Fruit fly (Drosophila melanogaster): ENCODE data around the gene CG9121.
A peak's percentile ranks its signal among the peaks of the same experiment; 100 is the strongest.

CG9121 gene

DNA sequence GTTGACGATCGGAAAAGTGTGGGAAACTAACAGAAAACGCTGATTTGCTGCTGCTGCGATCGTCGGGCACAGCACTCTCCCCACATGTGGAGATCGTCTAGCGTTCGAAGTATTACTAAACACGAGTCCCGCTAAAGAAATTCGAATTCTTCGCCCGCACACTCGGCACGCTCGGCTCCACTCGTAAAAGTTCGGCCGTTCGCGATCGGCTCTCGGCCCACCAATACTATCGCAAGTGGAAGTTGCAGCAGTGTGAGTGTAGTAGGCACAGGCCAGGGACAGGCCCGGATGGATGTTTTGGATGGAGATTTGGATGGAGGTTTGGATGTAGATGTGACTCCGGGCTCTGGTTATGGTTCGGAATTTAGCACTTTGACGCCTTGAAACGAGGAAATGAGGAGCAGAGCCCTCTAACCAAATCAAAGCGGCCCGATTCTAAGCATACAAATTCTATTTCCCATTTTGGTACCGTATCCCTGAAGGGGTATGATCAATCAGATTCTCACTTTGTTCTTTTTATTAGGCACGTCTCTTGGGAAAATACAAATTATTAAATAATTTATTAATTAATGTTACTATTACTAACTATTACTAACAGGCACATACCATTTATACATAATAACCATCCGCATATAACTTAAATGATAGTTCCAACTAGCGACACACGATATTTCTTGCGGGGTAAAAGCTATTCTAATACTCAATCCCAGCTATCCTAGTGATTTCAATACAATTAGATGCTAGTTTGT lies 23.4 kb downstream of the CG9121 start (continued):
- TF ChIP-seq sug (tag; optimal IDR thresholded peaks at IDR 0.05) (peak; percentile 55), Nf-YB (GFP tag; optimal IDR thresholded peaks at IDR 0.05) (peak; percentile 35), Dfd (GFP tag; optimal IDR thresholded peaks at IDR 0.05) (no peak), knrl (GFP tag; IDR thresholded peaks at IDR 0.05; ENCODE audit: partially characterized antibody) (no peak), CG34376 (GFP tag; optimal IDR thresholded peaks at IDR 0.05) (peak; percentile 95), CG1832 (GFP tag; optimal IDR thresholded peaks at IDR 0.05) (no peak), Drgx (GFP tag; IDR thresholded peaks at IDR 0.05) (no peak), CG1647 (GFP tag; optimal IDR thresholded peaks at IDR 0.05) (no peak), Nf-YC (tag; optimal IDR thresholded peaks at IDR 0.05) (peak; percentile 51), CG8478 (optimal IDR thresholded peaks at IDR 0.05) (no peak), CG16815 (GFP tag; optimal IDR thresholded peaks at IDR 0.05) (no peak), Dp (GFP tag; optimal IDR thresholded peaks at IDR 0.05) (no peak), CG18262 (tag; optimal IDR thresholded peaks at IDR 0.05) (peak; percentile 0), Hr51 (GFP tag; optimal IDR thresholded peaks at IDR 0.05) (peak in 1 of 2 experiments; percentile 0), CG8388 (GFP tag; optimal IDR thresholded peaks at IDR 0.05) (no peak), psq (GFP tag; optimal IDR thresholded peaks at IDR 0.05) (no peak)

DNA sequence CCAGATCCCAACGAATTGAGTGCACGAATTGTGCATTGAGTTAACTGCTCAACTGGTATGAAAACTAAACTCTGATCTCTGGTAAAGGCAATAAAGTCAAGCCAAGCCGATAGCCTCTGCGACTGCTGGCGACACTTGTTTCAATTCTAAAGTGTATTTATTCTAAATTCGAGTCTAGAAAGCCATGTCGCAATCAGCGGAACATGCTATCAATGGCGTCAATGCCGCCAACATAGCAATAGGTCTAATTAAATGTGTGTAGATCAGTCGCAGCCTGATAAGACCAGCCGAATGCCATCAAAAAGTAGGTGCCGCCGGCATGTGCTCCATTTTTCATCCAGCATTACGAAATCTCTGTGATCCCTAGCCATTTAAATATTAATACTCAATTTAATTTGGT lies 25.3 kb downstream of the CG9121 start:
- peak; percentile 34 for TF ChIP-seq cwo (GFP tag; optimal IDR thresholded peaks at IDR 0.05)
- TF ChIP-seq Pdp1 (GFP tag; optimal IDR thresholded peaks at IDR 0.05) = peak in 1 of 2 experiments; percentile 27
- TF ChIP-seq CG15269 (tag; optimal IDR thresholded peaks at IDR 0.05) = no peak
- 0 out of 4 replicates have a peak, but pooled peaks have one; percentile 16 for TF ChIP-seq chinmo (GFP tag; IDR thresholded peaks at IDR 0.05; ENCODE audit: partially characterized antibody)
- no peak for TF ChIP-seq hth (optimal IDR thresholded peaks at IDR 0.05)
- TF ChIP-seq CG34376 (GFP tag; optimal IDR thresholded peaks at IDR 0.05) = peak; percentile 82
- TF ChIP-seq sug (tag; optimal IDR thresholded peaks at IDR 0.05) = peak; percentile 50
- peak; percentile 8 for TF ChIP-seq Ets65A (GFP tag)

- peak; percentile 79 for TF ChIP-seq twi (tag; optimal IDR thresholded peaks at IDR 0.05)
- no peak for TF ChIP-seq dysf (GFP tag; IDR thresholded peaks at IDR 0.05)
- peak; percentile 88 for TF ChIP-seq Ets65A (GFP tag)
Observed at dm6 chr2L:5022602-5023001, 28.3 kb downstream of the CG9121 start.

DNA sequence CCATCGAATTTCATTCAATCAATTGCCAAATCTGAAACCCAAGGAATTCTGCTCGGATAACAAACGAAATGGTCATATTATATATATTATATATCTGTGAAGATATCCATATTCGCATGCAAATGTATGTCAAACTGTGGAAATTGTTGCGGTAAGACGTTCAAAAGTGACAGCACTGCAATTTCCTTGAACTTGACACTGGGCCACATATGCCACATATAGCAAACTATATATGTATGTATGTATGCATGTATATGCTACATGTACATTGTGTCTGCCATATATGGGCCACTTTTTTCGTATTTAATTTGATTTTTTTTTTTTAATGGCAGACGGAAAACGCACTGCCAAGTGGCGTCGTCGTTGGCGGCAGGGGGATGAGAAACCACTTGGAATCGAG lies 30.4 kb downstream of the CG9121 start:
- TF ChIP-seq CG7987 (GFP tag; optimal IDR thresholded peaks at IDR 0.05) (no peak), ase (GFP tag; IDR thresholded peaks at IDR 0.05) (no peak), Eip74EF (GFP tag; optimal IDR thresholded peaks at IDR 0.05) (no peak), sens (GFP tag) (peak; percentile 10), CG4707 (GFP tag; optimal IDR thresholded peaks at IDR 0.05) (no peak), CG7928 (GFP tag; optimal IDR thresholded peaks at IDR 0.05) (no peak)

DNA sequence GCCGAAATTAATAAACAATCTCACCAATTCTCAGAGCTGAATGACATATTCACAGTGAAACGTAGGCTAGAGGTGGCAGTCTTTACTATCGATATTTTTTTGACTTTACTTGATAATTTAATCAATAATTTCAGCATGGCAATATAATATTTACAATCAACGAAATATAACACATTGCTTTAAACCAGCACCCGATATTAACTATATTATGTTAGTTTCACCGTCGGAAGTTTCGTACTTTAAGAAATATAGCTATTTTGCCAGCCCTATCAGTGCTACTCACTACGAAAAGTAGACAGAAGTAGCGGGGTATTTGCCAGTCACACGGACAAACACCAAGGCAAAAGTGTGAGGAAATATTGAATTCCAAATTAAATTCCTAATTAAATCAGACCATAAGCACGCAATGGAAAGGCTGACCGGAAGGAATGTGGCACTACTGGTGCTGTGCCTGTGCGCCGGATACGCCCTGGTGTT lies 40.0 kb downstream of the CG9121 start, which contains the start of the genes CG31917, Tfb5 and SelT:
Gene CG31917 (minus strand): TSS at position 51 of the 477 bp plus-strand sequence.
Gene Tfb5 (minus strand): TSS at position 51 of the 477 bp plus-strand sequence.
Gene SelT (plus strand): TSS at position 139 of the 477 bp plus-strand sequence.
- TF ChIP-seq stc (GFP tag; IDR thresholded peaks at IDR 0.05) (no peak), oc (tag; optimal IDR thresholded peaks at IDR 0.05) (no peak), abd-A (tag; optimal IDR thresholded peaks at IDR 0.05) (no peak), Med (GFP tag) (peak; percentile 92), Hr3 (GFP tag; optimal IDR thresholded peaks at IDR 0.05) (peak; percentile 53), CG7963 (GFP tag; IDR thresholded peaks at IDR 0.05; ENCODE audit: partially characterized antibody) (no peak), tap (tag; optimal IDR thresholded peaks at IDR 0.05) (no peak), CG9876 (GFP tag; optimal IDR thresholded peaks at IDR 0.05) (peak; percentile 21), CG12744 (GFP tag; optimal IDR thresholded peaks at IDR 0.05) (peak; percentile 40), Dbx (GFP tag; IDR thresholded peaks at IDR 0.05) (0 out of 3 replicates have a peak, but pooled peaks have one; percentile 11), pan (optimal IDR thresholded peaks at IDR 0.05) (no peak), pan (GFP tag; optimal IDR thresholded peaks at IDR 0.05 in 1 of 2, IDR thresholded peaks at IDR 0.05 in 1 of 2) (no peak), CkIIα-i1 (GFP tag; IDR thresholded peaks at IDR 0.05) (no peak), lov (optimal IDR thresholded peaks at IDR 0.05) (peak; percentile 60), lov (GFP tag; IDR thresholded peaks at IDR 0.05) (no peak)

All from whole organism, embryonic.